Worm (Caenorhabditis elegans) whole organism, mixed stage, embryonic: ENCODE results near the gene crp-1.

Source experiments
- bed-3 ChIP-seq: fragments of 200-800 bp; sonication (Bioruptor generic); optimal IDR thresholded peaks from 3 replicates; lab custom pipeline; 2018; ENCODE audit warnings: mild to moderate bottlenecking, missing genetic modification characterization, moderate library complexity, missing compliant biosample characterization
- blmp-1 ChIP-seq: fragments of 150-350 bp; optimal IDR thresholded peaks from 2 replicates; lab custom pipeline; 2014; ENCODE audit warnings: missing biosample characterization, missing genetic modification characterization
- flh-1 ChIP-seq: fragments of 200-800 bp; sonication (Bioruptor generic); optimal IDR thresholded peaks from 2 replicates; lab custom pipeline; 2018; ENCODE audit warnings: mild to moderate bottlenecking, missing genetic modification characterization, moderate library complexity, missing compliant biosample characterization
- nhr-12 ChIP-seq: fragments of 150-350 bp; optimal IDR thresholded peaks from 2 replicates; lab custom pipeline; 2014; ENCODE audit warnings: missing biosample characterization, missing genetic modification characterization
- nhr-2 ChIP-seq: fragments of 150-350 bp; optimal IDR thresholded peaks from 2 replicates; lab custom pipeline; 2014; ENCODE audit warnings: missing biosample characterization, missing genetic modification characterization
- nhr-28 ChIP-seq: fragments of 150-350 bp; optimal IDR thresholded peaks from 2 replicates; lab custom pipeline; 2014; ENCODE audit warnings: missing biosample characterization, missing genetic modification characterization
- nhr-76 ChIP-seq: sonication (generic microtip); optimal IDR thresholded peaks from 2 replicates; lab custom pipeline; 2017; ENCODE audit warnings: missing biosample characterization, missing genetic modification characterization
- pha-4 ChIP-seq: fragments of 150-350 bp; optimal IDR thresholded peaks from 2 replicates; lab custom pipeline; 2018; ENCODE audit warnings: missing biosample characterization, missing genetic modification reagents, missing genetic modification characterization
- snpc-4 ChIP-seq: fragments of 150-350 bp; optimal IDR thresholded peaks from 2 replicates; lab custom pipeline; 2014; ENCODE audit warnings: missing biosample characterization, missing genetic modification characterization
- unc-120 ChIP-seq: sonication (generic microtip); optimal IDR thresholded peaks from 2 replicates; lab custom pipeline; 2017; ENCODE audit warnings: missing genetic modification characterization, missing compliant biosample characterization; ENCODE audit not compliant: poor library complexity, severe bottlenecking
- unc-39 ChIP-seq: fragments of 150-350 bp; optimal IDR thresholded peaks from 2 replicates; lab custom pipeline; 2014; ENCODE audit warnings: missing biosample characterization, missing genetic modification characterization
- unc-62 ChIP-seq: fragments of 150-350 bp; optimal IDR thresholded peaks from 2 replicates; lab custom pipeline; 2014; ENCODE audit warnings: missing biosample characterization, missing genetic modification reagents, missing genetic modification characterization
- ztf-11 ChIP-seq: fragments of 150-350 bp; optimal IDR thresholded peaks from 2 replicates; lab custom pipeline; 2014; ENCODE audit warnings: missing biosample characterization, missing genetic modification characterization

- TF ChIP-seq nhr-2 (tag; lab: Kevin White, UChicago) (no peak), bed-3 (GFP tag; lab: Kevin White, UChicago) (no peak), unc-62 (GFP tag; lab: Kevin White, UChicago) (no peak), nhr-76 (tag; lab: Kevin White, UChicago) (no peak), flh-1 (GFP tag; lab: Kevin White, UChicago) (no peak), nhr-12 (no peak), unc-39 (tag; lab: Kevin White, UChicago) (no peak), ztf-11 (tag; lab: Kevin White, UChicago) (no peak), pha-4 (tag; lab: Kevin White, UChicago) (no peak), snpc-4 (tag; lab: Kevin White, UChicago) (no peak), blmp-1 (tag; lab: Kevin White, UChicago) (no peak), nhr-28 (no peak), unc-120 (tag; lab: Kevin White, UChicago) (no peak)
Observed at ce11 chrV:10493150-10493549, 14.8 kb downstream of the crp-1 start, which contains the start of gene ugt-33.
